Worm (Caenorhabditis elegans) whole organism, late embryonic: ENCODE data around the gene nhr-205.

Experiments
- F13H6.1 ChIP-seq: sonication (generic microtip); optimal IDR thresholded peaks from 2 replicates; lab custom pipeline; 2016; ENCODE audit warnings: missing genetic modification characterization, missing compliant biosample characterization
- Y22D7AL.16 ChIP-seq: sonication (generic microtip); optimal IDR thresholded peaks from 2 replicates; lab custom pipeline; 2016; ENCODE audit warnings: missing genetic modification characterization, missing compliant biosample characterization
- ama-1 ChIP-seq: fragments of 150-350 bp; optimal IDR thresholded peaks from 2 replicates; lab custom pipeline; 2014
- che-1 ChIP-seq: sonication (generic microtip); optimal IDR thresholded peaks from 2 replicates; lab custom pipeline; 2016; ENCODE audit warnings: mild to moderate bottlenecking, missing genetic modification characterization, missing compliant biosample characterization
- elt-2 ChIP-seq: sonication (generic microtip); optimal IDR thresholded peaks from 2 replicates; lab custom pipeline; 2016; ENCODE audit warnings: missing genetic modification reagents, missing genetic modification characterization, missing compliant biosample characterization
- ets-4 ChIP-seq: sonication (generic microtip); optimal IDR thresholded peaks from 2 replicates; lab custom pipeline; 2016; ENCODE audit warnings: missing genetic modification characterization, missing compliant biosample characterization
- gmeb-2 ChIP-seq: sonication (generic microtip); optimal IDR thresholded peaks from 2 replicates; lab custom pipeline; 2016; ENCODE audit warnings: missing genetic modification characterization, inconsistent platforms, missing compliant biosample characterization
- pqm-1 ChIP-seq: sonication (generic microtip); optimal IDR thresholded peaks from 2 replicates; lab custom pipeline; 2016; ENCODE audit warnings: missing genetic modification characterization, missing compliant biosample characterization
- tbx-2 ChIP-seq: sonication (generic microtip); optimal IDR thresholded peaks from 2 replicates; lab custom pipeline; 2016; ENCODE audit warnings: missing genetic modification characterization, missing compliant biosample characterization
- unc-42 ChIP-seq: sonication (generic microtip); optimal IDR thresholded peaks from 2 replicates; lab custom pipeline; 2016; ENCODE audit warnings: missing genotype, missing genetic modification characterization, missing compliant biosample characterization

DNA sequence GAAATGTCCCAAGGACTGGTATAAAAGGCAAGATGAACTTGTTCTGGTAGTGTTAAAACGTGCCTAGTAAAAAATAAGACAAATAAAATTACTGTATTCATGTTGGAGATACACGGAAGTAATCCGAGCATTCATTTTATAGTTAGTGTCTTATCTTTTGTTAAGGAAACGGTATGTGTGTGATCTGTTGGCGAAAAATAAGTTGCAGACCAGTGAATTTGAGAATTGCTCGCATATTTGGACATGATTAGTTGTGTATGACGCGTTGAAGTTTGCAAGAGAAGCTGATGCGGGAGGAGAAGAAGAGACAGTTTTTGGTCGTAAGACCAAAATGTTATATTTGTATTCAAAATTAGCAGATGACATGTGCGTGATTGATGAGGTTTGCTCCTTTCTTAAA is 20.3 kb upstream of the nhr-205 start, which contains the start of gene C08B6.14:
- TF ChIP-seq che-1 (tag; lab: Kevin White, UChicago) (no peak), gmeb-2 (no peak), Y22D7AL.16 (tag; lab: Kevin White, UChicago) (no peak), F13H6.1 (tag; lab: Kevin White, UChicago) (no peak), elt-2 (tag; lab: Kevin White, UChicago) (no peak), tbx-2 (no peak), ama-1 (no peak), pqm-1 (tag; lab: Kevin White, UChicago) (no peak), ets-4 (tag; lab: Kevin White, UChicago) (no peak), unc-42 (no peak)
